Worm (Caenorhabditis elegans) whole organism, midembryonic: ENCODE data around the gene lmp-2.

Experiments
- med-1 ChIP-seq: sonication (generic microtip); optimal IDR thresholded peaks from 2 replicates; lab custom pipeline; 2017; ENCODE audit warnings: missing genetic modification characterization, mild to moderate bottlenecking, missing compliant biosample characterization, antibody characterized with exemption, missing genetic modification reagents; ENCODE audit not compliant: insufficient read depth
- ztf-23 ChIP-seq: fragments of 200-800 bp; sonication (Bioruptor generic); IDR thresholded peaks from 2 replicates; pipeline ENCODE4 v1.3.6; 2022; ENCODE audit warnings: missing genetic modification reagents, missing genetic modification characterization, missing compliant biosample characterization
- ztf-29 ChIP-seq: fragments of 200-800 bp; sonication (Bioruptor generic); IDR thresholded peaks from 2 replicates; pipeline ENCODE4 v1.3.6; 2022; ENCODE audit warnings: missing genetic modification reagents, missing genetic modification characterization, missing compliant biosample characterization

DNA sequence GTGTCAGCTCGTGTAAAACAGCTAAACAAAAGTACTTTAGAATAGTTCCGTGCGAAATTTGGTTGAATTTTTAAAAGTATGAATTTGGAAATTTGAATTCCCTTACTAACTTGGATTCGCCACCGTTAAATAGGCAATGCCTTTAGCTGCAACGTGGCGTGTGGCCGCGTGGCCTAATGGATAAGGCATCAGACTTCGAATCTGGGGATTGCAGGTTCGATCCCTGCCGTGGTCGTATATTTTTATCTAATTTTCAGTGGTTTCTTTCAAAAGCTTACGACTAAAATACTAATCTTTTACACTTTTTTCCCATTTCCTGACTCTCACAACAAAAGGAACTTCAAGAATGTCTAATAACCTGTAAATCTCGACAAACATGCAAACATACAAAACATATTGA lies 35.7 kb upstream of the lmp-2 start:
- TF ChIP-seq ztf-29 (GFP tag; lab: Robert Waterston, UW) (no peak), med-1 (no peak), ztf-23 (GFP tag; lab: Robert Waterston, UW) (no peak)
